Fruit fly (Drosophila melanogaster) whole organism, prepupa: Measurements from ENCODE around the gene Bace.

Source experiments
- CG10631 ChIP-seq: fragments of 200-800 bp; sonication (Bioruptor generic); optimal IDR thresholded peaks from 2 replicates; lab custom pipeline; 2016; ENCODE audit warnings: missing biosample characterization, missing genetic modification characterization
- CG10669 ChIP-seq: fragments of 200-800 bp; sonication (Bioruptor generic); optimal IDR thresholded peaks from 3 replicates; lab custom pipeline; 2018; ENCODE audit warnings: missing biosample characterization, mild to moderate bottlenecking, missing genetic modification characterization, moderate library complexity
- CG11294 ChIP-seq: fragments of 200-800 bp; sonication (Bioruptor generic); IDR thresholded peaks from 2 replicates; pipeline ENCODE4 v1.3.6; 2022; ENCODE audit warnings: missing biosample characterization, missing genetic modification characterization
- CG11902 ChIP-seq: fragments of 200-800 bp; sonication (Bioruptor generic); optimal IDR thresholded peaks from 3 replicates; lab custom pipeline; 2016; ENCODE audit warnings: missing biosample characterization, missing genetic modification characterization
- CG15336 ChIP-seq: fragments of 200-800 bp; sonication (Bioruptor generic); IDR thresholded peaks from 2 replicates; pipeline ENCODE4 v1.3.6; 2022; ENCODE audit warnings: missing biosample characterization, missing genetic modification characterization
- CG1621 ChIP-seq: fragments of 200-800 bp; sonication (Bioruptor generic); optimal IDR thresholded peaks from 3 replicates; lab custom pipeline; 2018; ENCODE audit warnings: missing biosample characterization, mild to moderate bottlenecking, missing genetic modification characterization
- CG31627 ChIP-seq: fragments of 200-800 bp; sonication (Bioruptor generic); optimal IDR thresholded peaks from 3 replicates; lab custom pipeline; 2016; ENCODE audit warnings: missing biosample characterization, missing genetic modification characterization
- CG3919 ChIP-seq: fragments of 200-800 bp; sonication (Bioruptor generic); optimal IDR thresholded peaks from 3 replicates; lab custom pipeline; 2016; ENCODE audit warnings: missing biosample characterization, missing genetic modification characterization
- CG4318 ChIP-seq: fragments of 200-800 bp; sonication (Bioruptor generic); optimal IDR thresholded peaks from 3 replicates; lab custom pipeline; 2017; ENCODE audit warnings: missing biosample characterization, mild to moderate bottlenecking, missing genetic modification characterization
- CG6163 ChIP-seq: fragments of 200-800 bp; sonication (Bioruptor generic); IDR thresholded peaks from 3 replicates; pipeline ENCODE4 v1.3.6; 2022; ENCODE audit warnings: missing biosample characterization, missing genetic modification characterization
- CG6276 ChIP-seq: fragments of 200-800 bp; sonication (Bioruptor generic); optimal IDR thresholded peaks from 2 replicates; lab custom pipeline; 2017; ENCODE audit warnings: missing biosample characterization, mild to moderate bottlenecking, missing genetic modification characterization
- CG6854 ChIP-seq: fragments of 200-800 bp; sonication (Bioruptor generic); optimal IDR thresholded peaks from 2 replicates; lab custom pipeline; 2017; ENCODE audit warnings: missing biosample characterization, mild to moderate bottlenecking, missing genetic modification characterization
- CG7368 ChIP-seq: fragments of 200-800 bp; sonication (Bioruptor generic); optimal IDR thresholded peaks from 3 replicates; lab custom pipeline; 2016; ENCODE audit warnings: missing biosample characterization, missing genetic modification characterization
- CG8119 ChIP-seq: fragments of 200-800 bp; sonication (Bioruptor generic); IDR thresholded peaks from 3 replicates; pipeline ENCODE4 v1.3.6; 2022; ENCODE audit warnings: missing biosample characterization, missing genetic modification characterization
- CG8319 ChIP-seq: fragments of 200-800 bp; sonication (Bioruptor generic); optimal IDR thresholded peaks from 3 replicates; lab custom pipeline; 2016; ENCODE audit warnings: missing biosample characterization, missing genetic modification characterization
- CG8632 ChIP-seq: fragments of 200-800 bp; sonication (Bioruptor generic); optimal IDR thresholded peaks from 3 replicates; lab custom pipeline; 2016; ENCODE audit warnings: missing biosample characterization, missing genetic modification characterization
- Eip75B ChIP-seq: fragments of 200-800 bp; sonication (Bioruptor generic); optimal IDR thresholded peaks from 3 replicates; lab custom pipeline; 2016; ENCODE audit warnings: missing biosample characterization, missing genetic modification characterization
- Eip78C ChIP-seq: fragments of 200-800 bp; sonication (Bioruptor generic); peaks from one replicate; lab custom pipeline; 2016; ENCODE audit warnings: missing biosample characterization, missing genetic modification characterization
- Eip93F ChIP-seq: fragments of 200-800 bp; sonication (Bioruptor generic); optimal IDR thresholded peaks from 2 replicates; lab custom pipeline; 2016; ENCODE audit warnings: missing biosample characterization, mild to moderate bottlenecking, missing genetic modification characterization
- Ets21C ChIP-seq: fragments of 200-800 bp; sonication (Bioruptor generic); optimal IDR thresholded peaks from 3 replicates; lab custom pipeline; 2016; ENCODE audit warnings: missing biosample characterization, missing genetic modification characterization
- Ets96B ChIP-seq: fragments of 200-800 bp; optimal IDR thresholded peaks from 2 replicates; lab custom pipeline; 2019; ENCODE audit warnings: missing biosample characterization, mild to moderate bottlenecking, missing genetic modification characterization, moderate library complexity
- Hr38 ChIP-seq: sonication (Bioruptor generic); optimal IDR thresholded peaks from 2 replicates; lab custom pipeline; 2016; ENCODE audit warnings: missing biosample characterization, missing genetic modification characterization
- Hr4 ChIP-seq: fragments of 200-800 bp; sonication (Bioruptor generic); optimal IDR thresholded peaks from 3 replicates; lab custom pipeline; 2016; ENCODE audit warnings: missing biosample characterization, missing genetic modification characterization
- Lpt ChIP-seq: fragments of 200-800 bp; sonication (Bioruptor generic); optimal IDR thresholded peaks from 3 replicates; lab custom pipeline; 2016; ENCODE audit warnings: missing biosample characterization, missing genetic modification characterization
- Met ChIP-seq: fragments of 200-800 bp; sonication (Bioruptor generic); optimal IDR thresholded peaks from 3 replicates; lab custom pipeline; 2016; ENCODE audit warnings: missing biosample characterization, missing genetic modification characterization
- Sox102F ChIP-seq: fragments of 200-800 bp; sonication (Bioruptor generic); optimal IDR thresholded peaks from 2 replicates; lab custom pipeline; 2016; ENCODE audit warnings: missing biosample characterization, mild to moderate bottlenecking, missing genetic modification characterization
- Sox14 ChIP-seq: fragments of 200-800 bp; sonication (Bioruptor generic); optimal IDR thresholded peaks from 3 replicates; lab custom pipeline; 2016; ENCODE audit warnings: missing biosample characterization, missing genetic modification characterization
- achi ChIP-seq: fragments of 200-800 bp; sonication (Bioruptor generic); optimal IDR thresholded peaks from 3 replicates; lab custom pipeline; 2016; ENCODE audit warnings: missing biosample characterization, missing genetic modification characterization
- cyc ChIP-seq: fragments of 200-800 bp; sonication (Bioruptor generic); optimal IDR thresholded peaks from 3 replicates; lab custom pipeline; 2016; ENCODE audit warnings: missing biosample characterization, missing genetic modification characterization
- dac ChIP-seq: fragments of 200-800 bp; sonication (Bioruptor generic); optimal IDR thresholded peaks from 2 replicates; lab custom pipeline; 2017; ENCODE audit warnings: missing biosample characterization, mild to moderate bottlenecking, missing genetic modification characterization
- dsx ChIP-seq: fragments of 200-800 bp; optimal IDR thresholded peaks from 3 replicates; lab custom pipeline; 2019; ENCODE audit warnings: missing biosample characterization, mild to moderate bottlenecking, missing genetic modification characterization, moderate library complexity; ENCODE audit not compliant: poor library complexity, severe bottlenecking
- esn ChIP-seq: fragments of 200-800 bp; sonication (Bioruptor generic); optimal IDR thresholded peaks from 2 replicates; lab custom pipeline; 2016; ENCODE audit warnings: missing biosample characterization, mild to moderate bottlenecking, missing genetic modification characterization, moderate library complexity
- fd59A ChIP-seq: fragments of 200-800 bp; sonication (Bioruptor generic); optimal IDR thresholded peaks from 2 replicates; lab custom pipeline; 2017; ENCODE audit warnings: missing biosample characterization, mild to moderate bottlenecking, missing genetic modification characterization, missing genetic modification reagents
- fd85E ChIP-seq: fragments of 200-800 bp; sonication (Bioruptor generic); optimal IDR thresholded peaks from 3 replicates; lab custom pipeline; 2016; ENCODE audit warnings: missing biosample characterization, missing genetic modification characterization
- fkh ChIP-seq: fragments of 200-800 bp; sonication (Bioruptor generic); optimal IDR thresholded peaks from 3 replicates; lab custom pipeline; 2017; ENCODE audit warnings: missing biosample characterization, mild to moderate bottlenecking, missing genetic modification characterization, moderate library complexity
- net ChIP-seq: fragments of 200-800 bp; sonication (Bioruptor generic); optimal IDR thresholded peaks from 3 replicates; lab custom pipeline; 2016; ENCODE audit warnings: missing biosample characterization, missing genetic modification characterization
- ss ChIP-seq, 2 experiments: fragments of 200-800 bp; sonication (Bioruptor generic); optimal IDR thresholded peaks; 2 replicates in 1 of 2; 3 replicates in 1 of 2; lab custom pipeline; 2017 to 2018; ENCODE audit warnings: mild to moderate bottlenecking in 2 of 2, missing biosample characterization in 2 of 2, missing genetic modification characterization in 2 of 2, moderate library complexity in 1 of 2
- svp ChIP-seq: fragments of 200-800 bp; sonication (Bioruptor generic); peaks from one replicate; lab custom pipeline; 2016; ENCODE audit warnings: missing biosample characterization, missing genetic modification characterization
- vri ChIP-seq: fragments of 200-800 bp; sonication (Bioruptor generic); optimal IDR thresholded peaks from 3 replicates; lab custom pipeline; 2016; ENCODE audit warnings: missing biosample characterization, mild to moderate bottlenecking, missing genetic modification characterization

Gene Bace

DNA sequence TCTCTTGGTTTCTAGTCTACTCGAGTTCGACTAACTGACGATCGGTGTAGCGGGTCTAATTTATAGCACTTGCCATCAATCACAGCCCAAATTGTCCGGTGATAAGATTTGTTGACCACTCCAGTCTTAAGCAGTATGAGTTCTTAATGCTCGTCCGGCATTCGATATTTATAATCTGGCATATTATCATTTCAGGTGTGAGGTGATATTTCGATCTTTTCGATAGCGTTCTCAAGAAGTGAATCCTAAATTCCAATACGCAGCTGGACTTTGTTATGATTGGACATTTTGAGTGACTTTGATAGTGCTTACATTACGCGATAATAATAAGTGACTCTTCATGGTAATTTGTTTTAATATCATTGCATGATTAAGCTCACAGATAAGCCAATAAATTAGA, at the start of gene Bace:
TSS of gene Bace (minus strand) at position 39 of the 400 bp plus-strand sequence.
- TF ChIP-seq CG11902 (GFP tag; lab: Kevin White, UChicago) (no peak), Hr4 (no peak), Lpt (GFP tag; lab: Kevin White, UChicago) (no peak)

- no peak for TF ChIP-seq CG10669 (GFP tag; lab: Kevin White, UChicago)
- TF ChIP-seq Sox14 (GFP tag; lab: Kevin White, UChicago): peak; percentile 42
- no peak for TF ChIP-seq CG1621 (tag; lab: Kevin White, UChicago)
- TF ChIP-seq Lpt (GFP tag; lab: Kevin White, UChicago): no peak
- peak; percentile 3 for TF ChIP-seq CG31627 (GFP tag; lab: Kevin White, UChicago)
- TF ChIP-seq esn (GFP tag; lab: Kevin White, UChicago): peak; percentile 5
- no peak for TF ChIP-seq CG7368 (GFP tag; lab: Kevin White, UChicago)
- no peak for TF ChIP-seq dsx
- TF ChIP-seq svp (GFP tag; lab: Kevin White, UChicago): peak; percentile 42
- peak; percentile 27 for TF ChIP-seq fkh (GFP tag; lab: Kevin White, UChicago)
- no peak for TF ChIP-seq achi (GFP tag; lab: Kevin White, UChicago)
- TF ChIP-seq CG11294 (GFP tag; lab: Robert Waterston, UW): no peak
- TF ChIP-seq net (GFP tag; lab: Kevin White, UChicago): no peak
Observed at dm6 chr2L:8545393-8546100, 49.4 kb upstream of the Bace start.

DNA sequence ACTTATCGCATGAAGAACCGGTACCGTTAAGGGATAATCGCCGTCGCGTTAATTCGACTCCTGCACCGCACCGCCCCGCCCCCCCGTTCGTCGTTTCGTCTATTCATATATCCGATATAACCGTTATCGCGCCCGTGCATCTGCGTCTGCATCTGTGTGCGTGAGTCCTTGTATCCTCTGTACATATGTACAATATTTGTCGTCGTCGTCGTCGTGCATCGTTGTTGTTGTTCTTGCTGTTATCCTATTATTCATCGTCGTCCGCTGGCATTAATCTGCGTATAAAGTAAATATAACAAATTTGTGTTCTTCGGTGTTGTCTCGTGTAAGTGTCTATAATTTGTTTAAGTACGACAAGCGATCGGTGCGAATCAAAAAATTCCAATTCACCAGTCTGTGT, 48.5 kb upstream of the Bace start:
- TF ChIP-seq CG4318 (GFP tag; lab: Kevin White, UChicago) (no peak), CG3919 (no peak), fkh (GFP tag; lab: Kevin White, UChicago) (no peak), CG10631 (GFP tag; lab: Kevin White, UChicago) (no peak), Eip75B (GFP tag; lab: Kevin White, UChicago) (no peak), Ets96B (tag; lab: Kevin White, UChicago) (no peak)
- TF ChIP-seq, all 60 proteins: peak for 0

- peak; percentile 47 for TF ChIP-seq svp (GFP tag; lab: Kevin White, UChicago)
- TF ChIP-seq Eip93F (GFP tag; lab: Kevin White, UChicago): no peak
- peak; percentile 70; the same call in 2 of the 3 replicates for TF ChIP-seq CG6163 (GFP tag; lab: Robert Waterston, UW)
- TF ChIP-seq Sox102F (GFP tag; lab: Kevin White, UChicago): peak; percentile 25
- peak; percentile 40 for TF ChIP-seq Eip78C (GFP tag; lab: Kevin White, UChicago)
- no peak for TF ChIP-seq Eip75B (GFP tag; lab: Kevin White, UChicago)
- TF ChIP-seq ss (GFP tag; optimal IDR thresholded peaks at IDR 0.05; lab: Kevin White, UChicago): peak in 1 of 2 experiments; percentile 12
- TF ChIP-seq CG8119 (GFP tag; lab: Robert Waterston, UW): peak; percentile 25; the same call in 1 of the 3 replicates
- peak; percentile 6 for TF ChIP-seq CG6276 (GFP tag; lab: Kevin White, UChicago)
- TF ChIP-seq CG15336 (GFP tag; lab: Robert Waterston, UW): peak; percentile 44; the same call in 1 of the 2 replicates
- peak; percentile 4 for TF ChIP-seq CG6854 (GFP tag; lab: Kevin White, UChicago)
- TF ChIP-seq CG8632: no peak
Observed at dm6 chr2L:8543731-8544359, 47.7 kb upstream of the Bace start.

- TF ChIP-seq Hr38 (GFP tag; lab: Kevin White, UChicago) (no peak), ss (GFP tag; optimal IDR thresholded peaks at IDR 0.05; lab: Kevin White, UChicago) (peak in 1 of 2 experiments; percentile 10), dsx (no peak), svp (GFP tag; lab: Kevin White, UChicago) (no peak), CG11902 (GFP tag; lab: Kevin White, UChicago) (no peak), Ets96B (tag; lab: Kevin White, UChicago) (no peak), net (GFP tag; lab: Kevin White, UChicago) (peak; percentile 23), dac (GFP tag; lab: Kevin White, UChicago) (no peak), Lpt (GFP tag; lab: Kevin White, UChicago) (no peak), CG7368 (GFP tag; lab: Kevin White, UChicago) (no peak), Met (GFP tag; lab: Kevin White, UChicago) (no peak), fd85E (GFP tag; lab: Kevin White, UChicago) (no peak), CG8119 (GFP tag; lab: Robert Waterston, UW) (peak; percentile 17; the same call in 1 of the 3 replicates), achi (GFP tag; lab: Kevin White, UChicago) (no peak), CG15336 (GFP tag; lab: Robert Waterston, UW) (peak; percentile 46; the same call in 1 of the 2 replicates), CG8319 (GFP tag; lab: Kevin White, UChicago) (no peak), fkh (GFP tag; lab: Kevin White, UChicago) (peak; percentile 23), Sox102F (GFP tag; lab: Kevin White, UChicago) (peak; percentile 39), cyc (GFP tag; lab: Kevin White, UChicago) (no peak), fd59A (GFP tag; lab: Kevin White, UChicago) (no peak), Ets21C (no peak), vri (no peak), CG11294 (GFP tag; lab: Robert Waterston, UW) (no peak), CG1621 (tag; lab: Kevin White, UChicago) (no peak)
Observed at dm6 chr2L:8543102-8543501, 47.0 kb upstream of the Bace start.
